Worm (Caenorhabditis elegans): Measurements from ENCODE around the gene C17H12.10.

Gene C17H12.10

ce11 chrIV:6806475-6807063, at the start of gene C17H12.10:
C17H12.10 (plus strand) TSS chrIV:6806799.
- no peak for TF ChIP-seq nhr-25 (tag; optimal IDR thresholded peaks at IDR 0.05)
- TF ChIP-seq R02D3.7 (tag; optimal IDR thresholded peaks at IDR 0.05) = no peak
- peak; percentile 39 for TF ChIP-seq sma-9 (GFP tag; optimal IDR thresholded peaks at IDR 0.05)
- no peak for TF ChIP-seq sma-9 (tag; optimal IDR thresholded peaks at IDR 0.05)
- no peak for TF ChIP-seq ceh-16 (tag; optimal IDR thresholded peaks at IDR 0.05)
- peak; percentile 77 for TF ChIP-seq unc-55 (GFP tag; optimal IDR thresholded peaks at IDR 0.05)
- TF ChIP-seq lsy-2 (tag; optimal IDR thresholded peaks at IDR 0.05) = peak in 1 of 2 experiments; percentile 49
- TF ChIP-seq lin-11 (tag; optimal IDR thresholded peaks at IDR 0.05) = no peak
- TF ChIP-seq ama-1 (optimal IDR thresholded peaks at IDR 0.05) = no peak
- no peak for TF ChIP-seq ztf-11 (tag; optimal IDR thresholded peaks at IDR 0.05)
- peak; percentile 77 for TF ChIP-seq C34F6.9 (tag; optimal IDR thresholded peaks at IDR 0.05)
- no peak for TF ChIP-seq nhr-12 (tag; optimal IDR thresholded peaks at IDR 0.05)
- no peak for TF ChIP-seq elt-3 (tag; optimal IDR thresholded peaks at IDR 0.05)
- TF ChIP-seq crh-2 (tag; optimal IDR thresholded peaks at IDR 0.05) = peak; percentile 27
- no peak for TF ChIP-seq ztf-4 (tag; optimal IDR thresholded peaks at IDR 0.05)
- TF ChIP-seq elt-1 (tag; optimal IDR thresholded peaks at IDR 0.05) = no peak
- TF ChIP-seq mab-5 (tag; optimal IDR thresholded peaks at IDR 0.05) = no peak
- TF ChIP-seq F13H6.1 (tag; optimal IDR thresholded peaks at IDR 0.05) = no peak
- TF ChIP-seq zag-1 (tag; optimal IDR thresholded peaks at IDR 0.05) = peak; percentile 80
- no peak for TF ChIP-seq gmeb-1 (tag; optimal IDR thresholded peaks at IDR 0.05)
- peak; percentile 17 for TF ChIP-seq nhr-129 (tag; optimal IDR thresholded peaks at IDR 0.05)
- no peak for TF ChIP-seq lin-13 (GFP tag; optimal IDR thresholded peaks at IDR 0.05)
- no peak for TF ChIP-seq sma-3 (GFP tag; optimal IDR thresholded peaks at IDR 0.05)

ce11 chrIV:6757011-6757410, 49.6 kb upstream of the C17H12.10 start, which contains the start of gene usp-4:
usp-4 (plus strand) TSS chrIV:6757311.
- TF ChIP-seq mbf-1 (tag; optimal IDR thresholded peaks at IDR 0.05) = no peak
- no peak for TF ChIP-seq nhr-25 (tag; optimal IDR thresholded peaks at IDR 0.05)
- TF ChIP-seq unc-62 (GFP tag; optimal IDR thresholded peaks at IDR 0.05) = no peak

- TF ChIP-seq nhr-21 (tag; optimal IDR thresholded peaks at IDR 0.05) (no peak), nhr-12 (tag; optimal IDR thresholded peaks at IDR 0.05) (no peak), nhr-25 (tag; optimal IDR thresholded peaks at IDR 0.05) (no peak), Y55F3AM.14 (GFP tag; optimal IDR thresholded peaks at IDR 0.05) (no peak), F13H6.1 (tag; optimal IDR thresholded peaks at IDR 0.05) (no peak), mdl-1 (tag; optimal IDR thresholded peaks at IDR 0.05) (no peak), aly-2 (tag; optimal IDR thresholded peaks at IDR 0.05) (no peak)
Observed at ce11 chrIV:6757614-6758013, 49.0 kb upstream of the C17H12.10 start.

DNA sequence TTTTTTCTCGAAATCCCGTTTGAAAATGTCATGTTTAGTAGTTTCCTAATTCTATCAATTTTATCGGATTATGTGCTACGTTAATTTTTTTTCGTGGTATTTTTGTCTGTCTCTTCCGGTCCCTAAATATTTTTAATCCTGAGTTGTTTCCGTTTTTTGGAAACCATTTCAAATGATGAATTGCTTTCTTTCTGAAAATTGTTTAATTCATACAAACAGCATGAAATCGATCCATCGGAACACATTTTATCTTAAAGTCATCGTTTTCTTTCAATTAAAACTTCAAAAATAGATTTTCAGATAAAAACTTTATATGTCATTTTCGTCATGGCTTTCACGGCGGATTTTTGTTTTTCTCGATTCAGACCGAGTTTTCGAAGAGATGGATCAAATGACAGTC, 44.2 kb upstream of the C17H12.10 start, which contains the start of gene spd-3:
Gene spd-3 (plus strand): TSS at position 301 of the 400 bp plus-strand sequence.
- TF ChIP-seq mbf-1 (tag; optimal IDR thresholded peaks at IDR 0.05) (no peak), skn-1 (tag; optimal IDR thresholded peaks at IDR 0.05) (no peak), nhr-11 (tag; optimal IDR thresholded peaks at IDR 0.05) (no peak), elt-1 (tag; optimal IDR thresholded peaks at IDR 0.05) (no peak), nhr-23 (tag; optimal IDR thresholded peaks at IDR 0.05) (no peak), zag-1 (tag; optimal IDR thresholded peaks at IDR 0.05) (no peak), fos-1 (tag; optimal IDR thresholded peaks at IDR 0.05) (no peak), ZK546.5 (tag; optimal IDR thresholded peaks at IDR 0.05) (no peak), snpc-4 (tag; optimal IDR thresholded peaks at IDR 0.05) (no peak), lin-13 (GFP tag; optimal IDR thresholded peaks at IDR 0.05) (no peak), ztf-11 (tag; optimal IDR thresholded peaks at IDR 0.05) (no peak), nhr-237 (tag; optimal IDR thresholded peaks at IDR 0.05) (no peak), lin-11 (tag; optimal IDR thresholded peaks at IDR 0.05) (no peak), lin-39 (tag; optimal IDR thresholded peaks at IDR 0.05) (no peak), aly-2 (tag; optimal IDR thresholded peaks at IDR 0.05) (no peak), ceh-82 (tag; optimal IDR thresholded peaks at IDR 0.05) (no peak), Y55F3AM.14 (GFP tag; optimal IDR thresholded peaks at IDR 0.05) (no peak), R02D3.7 (tag; optimal IDR thresholded peaks at IDR 0.05) (no peak), unc-62 (GFP tag; optimal IDR thresholded peaks at IDR 0.05) (no peak), unc-39 (tag; optimal IDR thresholded peaks at IDR 0.05) (no peak)
